Worm (Caenorhabditis elegans) whole organism, L3 larva: ENCODE measurements around the gene skpo-2.

Source experiments
- nhr-11 ChIP-seq: fragments of 150-350 bp; optimal IDR thresholded peaks from 2 replicates; lab custom pipeline; 2014; ENCODE audit warnings: missing biosample characterization, missing genetic modification characterization
- nhr-12 ChIP-seq: fragments of 150-350 bp; optimal IDR thresholded peaks from 2 replicates; lab custom pipeline; 2014; ENCODE audit warnings: missing biosample characterization, missing genetic modification characterization
- pha-4 ChIP-seq: fragments of 150-350 bp; optimal IDR thresholded peaks from 2 replicates; lab custom pipeline; 2014; ENCODE audit warnings: missing biosample characterization, missing genetic modification reagents, missing genetic modification characterization

ce11 chrII:3482231-3482630, 45.9 kb upstream of the skpo-2 start, which contains the start of gene smu-2:
- TF ChIP-seq pha-4 (no peak), nhr-11 (no peak), nhr-12 (tag; lab: Kevin White, UChicago) (no peak)
